Worm (Caenorhabditis elegans): ENCODE data around the gene lite-1.

ce11 chrX:6277252-6277651, 46.7 kb upstream of the lite-1 start:
- TF ChIP-seq fos-1 (tag; optimal IDR thresholded peaks at IDR 0.05) (no peak), Y5F2A.4 (GFP tag; optimal IDR thresholded peaks at IDR 0.05) (no peak), ztf-11 (tag; optimal IDR thresholded peaks at IDR 0.05) (no peak), zag-1 (tag; optimal IDR thresholded peaks at IDR 0.05) (no peak), dmd-9 (GFP tag; IDR thresholded peaks at IDR 0.05) (no peak), lin-15B (tag; optimal IDR thresholded peaks at IDR 0.05) (no peak), lin-13 (GFP tag; optimal IDR thresholded peaks at IDR 0.05) (no peak), snpc-4 (tag; optimal IDR thresholded peaks at IDR 0.05) (no peak), set-16 (GFP tag; IDR thresholded peaks at IDR 0.05) (no peak)

Measured in whole organism, L4 larva.